Worm (Caenorhabditis elegans) whole organism, midembryonic: Measurements from ENCODE around the gene rpn-9.

ENCODE experiments used
- flt-1 ChIP-seq: fragments of 200-800 bp; sonication (Bioruptor generic); IDR thresholded peaks from 2 replicates; pipeline ENCODE4 v1.3.6; 2022; ENCODE audit warnings: missing genetic modification characterization, missing compliant biosample characterization
- med-1 ChIP-seq: sonication (generic microtip); optimal IDR thresholded peaks from 2 replicates; lab custom pipeline; 2017; ENCODE audit warnings: missing genetic modification characterization, mild to moderate bottlenecking, missing compliant biosample characterization, antibody characterized with exemption, missing genetic modification reagents; ENCODE audit not compliant: insufficient read depth

- TF ChIP-seq med-1 (GFP tag; lab: Kevin White, UChicago) = no peak
- TF ChIP-seq flt-1 (GFP tag; lab: Robert Waterston, UW) = no peak
Observed at ce11 chrII:11241497-11241896, 2.8 kb upstream of the rpn-9 start.
